Worm (Caenorhabditis elegans) whole organism, L4/young adult: ENCODE data around the gene T23G5.3.

Source experiments
- W03F9.2 ChIP-seq: fragments of 150-350 bp; optimal IDR thresholded peaks from 2 replicates; lab custom pipeline; 2014; ENCODE audit warnings: missing biosample characterization, missing genetic modification characterization
- dao-5 ChIP-seq: sonication (generic microtip); optimal IDR thresholded peaks from 2 replicates; lab custom pipeline; 2016; ENCODE audit warnings: missing genotype, missing genetic modification characterization, moderate library complexity, missing compliant biosample characterization
- him-1 ChIP-seq: sonication (generic microtip); optimal IDR thresholded peaks from 2 replicates; lab custom pipeline; 2016; ENCODE audit warnings: missing genotype, missing genetic modification reagents, missing genetic modification characterization, missing compliant biosample characterization

T23G5.3 gene

ce11 chrIII:9236228-9236627 is 5.2 kb upstream of the T23G5.3 start, which contains the start of gene T23G5.2:
T23G5.2 (minus strand) TSS chrIII:9236328.
- TF ChIP-seq W03F9.2 (tag; lab: Kevin White, UChicago): no peak
- no peak for TF ChIP-seq dao-5 (tag; lab: Kevin White, UChicago)
- TF ChIP-seq him-1 (tag; lab: Kevin White, UChicago): no peak

- TF ChIP-seq dao-5 (tag; lab: Kevin White, UChicago) (no peak), him-1 (tag; lab: Kevin White, UChicago) (no peak), W03F9.2 (tag; lab: Kevin White, UChicago) (no peak)
These were observed 2.4 kb downstream of the T23G5.3 start, which contains the start of gene rnr-1 for ce11 chrIII:9228722-9229121. rnr-1 (minus strand) TSS chrIII:9228798.

ce11 chrIII:9228190-9228589 is 2.9 kb downstream of the T23G5.3 start:
- TF ChIP-seq W03F9.2 (tag; lab: Kevin White, UChicago): no peak
- TF ChIP-seq him-1 (tag; lab: Kevin White, UChicago): no peak
- TF ChIP-seq dao-5 (tag; lab: Kevin White, UChicago): no peak

- TF ChIP-seq dao-5 (tag; lab: Kevin White, UChicago) (no peak), him-1 (tag; lab: Kevin White, UChicago) (no peak), W03F9.2 (tag; lab: Kevin White, UChicago) (no peak)
These were observed 6.1 kb downstream of the T23G5.3 start for ce11 chrIII:9224986-9225385.

- TF ChIP-seq W03F9.2 (tag; lab: Kevin White, UChicago): no peak
- no peak for TF ChIP-seq dao-5 (tag; lab: Kevin White, UChicago)
- TF ChIP-seq him-1 (tag; lab: Kevin White, UChicago): no peak
These were observed 15.7 kb downstream of the T23G5.3 start, which contains the start of gene npr-29 for ce11 chrIII:9215367-9215766. npr-29 (minus strand) TSS chrIII:9215467.

- TF ChIP-seq him-1 (tag; lab: Kevin White, UChicago) (no peak), dao-5 (tag; lab: Kevin White, UChicago) (no peak), W03F9.2 (tag; lab: Kevin White, UChicago) (no peak)
These were observed 24.9 kb downstream of the T23G5.3 start, which contains the start of gene ZC84.1 for ce11 chrIII:9206185-9206584. ZC84.1 (minus strand) TSS chrIII:9206285.

ce11 chrIII:9201977-9202376 is 29.1 kb downstream of the T23G5.3 start:
- TF ChIP-seq W03F9.2 (tag; lab: Kevin White, UChicago) (no peak), dao-5 (tag; lab: Kevin White, UChicago) (no peak)

ce11 chrIII:9199605-9200004 is 31.5 kb downstream of the T23G5.3 start, which contains the start of gene ZC84.6:
ZC84.6 (minus strand) TSS chrIII:9199705.
- TF ChIP-seq dao-5 (tag; lab: Kevin White, UChicago): no peak
- TF ChIP-seq him-1 (tag; lab: Kevin White, UChicago): no peak
- no peak for TF ChIP-seq W03F9.2 (tag; lab: Kevin White, UChicago)

- TF ChIP-seq dao-5 (tag; lab: Kevin White, UChicago) (no peak), him-1 (tag; lab: Kevin White, UChicago) (no peak), W03F9.2 (tag; lab: Kevin White, UChicago) (no peak)
These were observed 40.0 kb downstream of the T23G5.3 start, which contains the start of gene cls-3 for ce11 chrIII:9191091-9191490. cls-3 (minus strand) TSS chrIII:9191109.

ce11 chrIII:9185722-9186121 is 45.4 kb downstream of the T23G5.3 start, which contains the start of gene ZC84.7:
ZC84.7 (plus strand) TSS chrIII:9186022.
- no peak for TF ChIP-seq him-1 (tag; lab: Kevin White, UChicago)
- no peak for TF ChIP-seq dao-5 (tag; lab: Kevin White, UChicago)
- no peak for TF ChIP-seq W03F9.2 (tag; lab: Kevin White, UChicago)

ce11 chrIII:9181246-9181645 is 49.8 kb downstream of the T23G5.3 start, which contains the start of gene tax-4:
tax-4 (plus strand) TSS chrIII:9181546.
- TF ChIP-seq dao-5 (tag; lab: Kevin White, UChicago) (no peak), W03F9.2 (tag; lab: Kevin White, UChicago) (no peak), him-1 (tag; lab: Kevin White, UChicago) (no peak)
